Fruit fly (Drosophila melanogaster): ENCODE results near the gene CG3008.

CG3008 gene

DNA sequence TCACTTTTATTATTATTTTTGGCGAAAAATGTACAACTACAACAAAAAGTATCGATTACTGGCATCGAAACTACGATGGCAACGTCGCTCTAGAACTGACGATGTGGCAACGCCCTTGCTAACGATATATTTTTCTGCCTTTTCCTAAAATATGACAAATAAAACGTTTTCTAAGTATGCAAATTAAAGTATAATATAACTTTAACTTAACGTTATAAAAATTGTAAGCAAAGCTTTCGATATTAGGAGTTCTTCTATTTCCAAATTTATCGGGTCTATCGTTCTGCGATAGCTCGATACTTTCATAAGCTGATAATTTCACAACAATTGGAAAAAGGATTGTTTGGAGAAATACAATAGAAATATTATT is at the start of gene CG3008, which contains the start of gene Cf2:
CG3008 (plus strand) TSS at position 276 of the 370 bp plus-strand sequence.
Cf2 (minus strand) TSS at position 85 of the 370 bp plus-strand sequence.
- no peak for TF ChIP-seq lola (GFP tag; optimal IDR thresholded peaks at IDR 0.05)
- peak; percentile 25 for TF ChIP-seq h (GFP tag; optimal IDR thresholded peaks at IDR 0.05)
- TF ChIP-seq pan (optimal IDR thresholded peaks at IDR 0.05): no peak
- TF ChIP-seq dsf (GFP tag; optimal IDR thresholded peaks at IDR 0.05; ENCODE audit: borderline replicate concordance): no peak
- no peak for TF ChIP-seq Dif (GFP tag; optimal IDR thresholded peaks at IDR 0.05; ENCODE audit: partially characterized antibody)
- TF ChIP-seq CG9705 (GFP tag; optimal IDR thresholded peaks at IDR 0.05): no peak
- TF ChIP-seq sage (GFP tag; optimal IDR thresholded peaks at IDR 0.05): peak; percentile 53
- peak; percentile 69 for TF ChIP-seq psq (GFP tag; optimal IDR thresholded peaks at IDR 0.05)
- no peak for TF ChIP-seq foxo (GFP tag; optimal IDR thresholded peaks at IDR 0.05)
- peak; percentile 26 for TF ChIP-seq Hnf4 (GFP tag; optimal IDR thresholded peaks at IDR 0.05)
- TF ChIP-seq ey (GFP tag; optimal IDR thresholded peaks at IDR 0.05): no peak
- TF ChIP-seq tai (GFP tag; optimal IDR thresholded peaks at IDR 0.05): peak; percentile 51
- peak; percentile 25 for TF ChIP-seq brk (GFP tag; optimal IDR thresholded peaks at IDR 0.05)
- no peak for TF ChIP-seq woc (GFP tag; optimal IDR thresholded peaks at IDR 0.05)
- peak; percentile 29 for TF ChIP-seq Jra (GFP tag; optimal IDR thresholded peaks at IDR 0.05)
- TF ChIP-seq Hr78 (GFP tag; optimal IDR thresholded peaks at IDR 0.05): no peak

DNA sequence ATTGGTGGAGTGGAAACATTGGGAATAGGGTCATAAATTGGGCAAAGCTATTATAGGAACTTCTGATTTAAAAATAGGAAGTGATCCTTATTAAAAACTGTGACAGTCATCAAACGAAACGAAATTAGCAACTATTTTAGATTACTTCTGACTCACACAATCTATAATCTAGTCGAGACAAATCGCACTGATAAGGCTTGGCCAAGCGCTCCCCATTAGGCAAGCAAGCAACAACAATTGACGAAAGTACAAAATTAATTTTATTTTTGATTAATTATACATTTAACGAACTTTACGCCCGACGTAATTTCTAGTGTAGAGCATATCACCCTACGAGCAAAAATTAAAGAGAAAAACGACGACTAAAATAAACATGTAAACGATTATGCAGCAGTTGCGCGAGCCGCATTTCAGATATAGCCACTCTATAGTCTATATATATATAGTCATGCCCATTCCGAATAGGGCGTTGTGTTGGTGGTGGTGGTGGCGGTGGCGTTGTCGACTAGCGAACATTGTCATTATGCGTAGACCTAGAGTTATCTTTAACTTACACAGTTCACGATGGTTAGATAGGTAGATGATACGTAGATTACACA is 47.9 kb upstream of the CG3008 start, which contains the start of gene Ir25a:
Ir25a (minus strand) TSS at position 210 of the 599 bp plus-strand sequence.
- no peak for TF ChIP-seq ey (GFP tag; optimal IDR thresholded peaks at IDR 0.05)
- no peak for TF ChIP-seq Mio (GFP tag; optimal IDR thresholded peaks at IDR 0.05)
- no peak for TF ChIP-seq lola (GFP tag; optimal IDR thresholded peaks at IDR 0.05)
- no peak for TF ChIP-seq Rel (GFP tag; optimal IDR thresholded peaks at IDR 0.05)
- TF ChIP-seq Rel (tag; optimal IDR thresholded peaks at IDR 0.05): no peak
- no peak for TF ChIP-seq dmrt93B (GFP tag; optimal IDR thresholded peaks at IDR 0.05)
- TF ChIP-seq dl (GFP tag; optimal IDR thresholded peaks at IDR 0.05; ENCODE audit: insufficient read depth in 1 of 2, partially characterized antibody in 2 of 2): no peak
- no peak for TF ChIP-seq Sp1 (GFP tag; optimal IDR thresholded peaks at IDR 0.05)
- no peak for TF ChIP-seq brk (GFP tag; optimal IDR thresholded peaks at IDR 0.05)

DNA sequence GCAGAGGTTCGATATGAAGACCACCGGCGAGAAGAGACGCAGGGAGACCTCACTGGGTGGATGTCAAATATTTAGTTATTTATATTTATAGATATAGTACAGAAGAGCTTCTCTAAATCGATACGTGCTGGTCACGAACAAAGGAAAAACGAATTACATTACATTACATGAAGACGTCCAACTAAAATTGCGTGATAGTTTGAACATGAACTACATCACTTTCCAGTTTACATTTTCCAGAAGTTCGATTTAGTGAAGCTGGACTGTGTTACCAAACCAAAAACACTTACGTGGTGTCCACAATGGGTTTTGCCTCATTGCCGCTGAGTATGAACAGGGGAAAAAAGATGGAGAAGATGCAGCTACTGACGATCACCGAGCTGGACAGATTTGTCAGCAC is 46.9 kb upstream of the CG3008 start:
- TF ChIP-seq dmrt93B (GFP tag; optimal IDR thresholded peaks at IDR 0.05) (no peak), OdsH (GFP tag; optimal IDR thresholded peaks at IDR 0.05) (no peak), Myc (optimal IDR thresholded peaks at IDR 0.05) (no peak), GATAd (GFP tag; optimal IDR thresholded peaks at IDR 0.05) (no peak), rgr (GFP tag; optimal IDR thresholded peaks at IDR 0.05) (no peak)

DNA sequence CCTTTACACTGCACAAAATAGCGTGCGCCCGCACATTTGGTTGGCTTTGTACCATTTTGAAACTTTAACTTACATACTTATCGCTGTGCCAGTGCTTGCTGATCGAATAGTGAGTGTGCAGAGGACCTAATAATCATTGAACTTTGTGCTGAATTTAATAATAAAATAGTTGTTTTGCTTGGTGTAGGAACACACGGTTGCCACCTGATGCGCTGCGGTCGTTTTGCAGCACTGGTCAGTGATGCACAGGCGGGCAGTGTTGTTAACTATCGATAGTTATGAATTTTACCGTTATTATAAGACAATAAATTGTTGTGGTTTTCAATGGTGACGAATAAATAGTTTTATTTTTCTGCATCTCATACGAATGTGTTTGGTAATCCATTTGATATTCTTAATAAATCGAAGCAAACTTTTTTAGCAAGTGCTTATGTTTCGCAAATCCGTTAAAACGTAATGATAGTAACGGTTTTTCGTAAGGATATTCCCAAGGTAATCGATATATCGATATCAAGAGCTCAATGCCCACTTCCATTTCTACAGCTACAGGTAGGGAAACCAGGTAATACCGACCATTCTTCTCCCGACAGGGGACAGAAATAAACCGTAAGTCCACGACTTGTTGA is 45.2 kb upstream of the CG3008 start, which contains the start of the genes tank and CG12194:
tank (minus strand) TSS at position 228 of the 626 bp plus-strand sequence.
CG12194 (plus strand) TSS at position 576 of the 626 bp plus-strand sequence.
- peak; percentile 97 for TF ChIP-seq fru (GFP tag; optimal IDR thresholded peaks at IDR 0.05)
- peak; percentile 98 for TF ChIP-seq br (GFP tag; optimal IDR thresholded peaks at IDR 0.05)
- peak; percentile 86 for TF ChIP-seq Jra (GFP tag; optimal IDR thresholded peaks at IDR 0.05)
- peak; percentile 98 for TF ChIP-seq sv (GFP tag; optimal IDR thresholded peaks at IDR 0.05)
- TF ChIP-seq OdsH (GFP tag; optimal IDR thresholded peaks at IDR 0.05): peak; percentile 97
- peak; percentile 88 for TF ChIP-seq Hr83 (GFP tag; optimal IDR thresholded peaks at IDR 0.05; ENCODE audit: poor library complexity, severe bottlenecking)
- peak; percentile 98 for TF ChIP-seq ey (GFP tag; optimal IDR thresholded peaks at IDR 0.05)
- TF ChIP-seq pan (optimal IDR thresholded peaks at IDR 0.05): no peak
- peak; percentile 98 for TF ChIP-seq h (GFP tag; optimal IDR thresholded peaks at IDR 0.05)
- TF ChIP-seq woc (GFP tag; optimal IDR thresholded peaks at IDR 0.05): peak; percentile 94
- TF ChIP-seq usp (GFP tag; optimal IDR thresholded peaks at IDR 0.05): no peak
- TF ChIP-seq GATAd (GFP tag; optimal IDR thresholded peaks at IDR 0.05): peak; percentile 87
- no peak for TF ChIP-seq Dfd (GFP tag; optimal IDR thresholded peaks at IDR 0.05)
- peak; percentile 94 to 99 for TF ChIP-seq foxo (GFP tag; optimal IDR thresholded peaks at IDR 0.05)
- peak; percentile 98 for TF ChIP-seq Hnf4 (GFP tag; optimal IDR thresholded peaks at IDR 0.05)
- TF ChIP-seq jim (GFP tag; optimal IDR thresholded peaks at IDR 0.05): peak; percentile 38
- TF ChIP-seq CG32264 (GFP tag; optimal IDR thresholded peaks at IDR 0.05): peak; percentile 96
- no peak for TF ChIP-seq lola (GFP tag; optimal IDR thresholded peaks at IDR 0.05)
- peak; percentile 95 for TF ChIP-seq Rel (GFP tag; optimal IDR thresholded peaks at IDR 0.05)
- peak; percentile 50 for TF ChIP-seq Rel (tag; optimal IDR thresholded peaks at IDR 0.05)
- TF ChIP-seq dmrt93B (GFP tag; optimal IDR thresholded peaks at IDR 0.05): peak; percentile 95
- TF ChIP-seq Myc (optimal IDR thresholded peaks at IDR 0.05): peak; percentile 61
- TF ChIP-seq Abd-B (GFP tag; optimal IDR thresholded peaks at IDR 0.05): no peak
- TF ChIP-seq Sp1 (GFP tag; optimal IDR thresholded peaks at IDR 0.05): peak; percentile 92
- TF ChIP-seq CG9705 (GFP tag; optimal IDR thresholded peaks at IDR 0.05): peak; percentile 53
- TF ChIP-seq sage (GFP tag; optimal IDR thresholded peaks at IDR 0.05): peak; percentile 96
- peak; percentile 99 for TF ChIP-seq rgr (GFP tag; optimal IDR thresholded peaks at IDR 0.05)
- TF ChIP-seq tai (GFP tag; optimal IDR thresholded peaks at IDR 0.05): no peak
- peak; percentile 93 for TF ChIP-seq Mio (GFP tag; optimal IDR thresholded peaks at IDR 0.05)
- TF ChIP-seq dl (GFP tag; optimal IDR thresholded peaks at IDR 0.05; ENCODE audit: insufficient read depth in 1 of 2, partially characterized antibody in 2 of 2): no peak
- no peak for TF ChIP-seq N (GFP tag; optimal IDR thresholded peaks at IDR 0.05)
- no peak for TF ChIP-seq Dif (GFP tag; optimal IDR thresholded peaks at IDR 0.05; ENCODE audit: partially characterized antibody)
- TF ChIP-seq Hr78 (GFP tag; optimal IDR thresholded peaks at IDR 0.05): no peak
- TF ChIP-seq brk (GFP tag; optimal IDR thresholded peaks at IDR 0.05): no peak
- peak; percentile 93 for TF ChIP-seq psq (GFP tag; optimal IDR thresholded peaks at IDR 0.05)
- no peak for TF ChIP-seq Vsx2 (GFP tag; optimal IDR thresholded peaks at IDR 0.05; ENCODE audit: partially characterized antibody)
- no peak for TF ChIP-seq CrebA (GFP tag; optimal IDR thresholded peaks at IDR 0.05; ENCODE audit: borderline replicate concordance)

All from whole organism, wandering third instar larva.